Fruit fly (Drosophila melanogaster): ENCODE data around the gene CG18577.

DNA sequence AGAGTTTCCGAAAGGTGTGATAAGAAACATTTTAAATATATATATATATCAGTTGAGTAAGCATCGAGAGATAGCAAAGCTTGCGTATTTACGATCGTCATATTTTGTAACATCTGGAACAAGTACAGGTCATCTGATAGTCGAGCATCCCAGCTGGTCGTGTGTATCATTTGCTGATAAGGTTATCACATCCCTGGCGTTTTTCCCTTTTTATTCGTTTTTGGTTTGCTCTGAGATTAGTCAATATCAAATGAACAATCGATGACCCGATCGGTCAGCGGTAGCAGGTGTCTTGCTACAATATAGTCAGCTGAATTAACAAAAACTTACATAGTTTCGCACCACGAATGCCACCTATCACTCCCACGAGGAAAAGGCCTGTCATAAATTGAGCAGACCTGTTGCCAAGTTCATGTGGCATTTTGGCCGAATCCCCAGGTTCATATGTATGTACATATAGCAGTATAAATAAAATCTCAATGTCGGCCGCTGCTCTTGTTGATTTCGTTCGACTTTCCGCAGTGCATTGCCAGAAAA lies 5.1 kb downstream of the CG18577 start:
- TF ChIP-seq usp (GFP tag; optimal IDR thresholded peaks at IDR 0.05) (no peak), psq (GFP tag; optimal IDR thresholded peaks at IDR 0.05) (peak; percentile 74), Hr78 (GFP tag; optimal IDR thresholded peaks at IDR 0.05) (no peak), Mio (GFP tag; optimal IDR thresholded peaks at IDR 0.05) (no peak), CG32264 (GFP tag; optimal IDR thresholded peaks at IDR 0.05) (peak; percentile 55), OdsH (GFP tag; optimal IDR thresholded peaks at IDR 0.05) (peak; percentile 85), dsf (GFP tag; optimal IDR thresholded peaks at IDR 0.05; ENCODE audit: borderline replicate concordance) (no peak), br (GFP tag; optimal IDR thresholded peaks at IDR 0.05) (peak; percentile 56), foxo (GFP tag; optimal IDR thresholded peaks at IDR 0.05) (peak; percentile 39 to 81), N (GFP tag; optimal IDR thresholded peaks at IDR 0.05) (no peak), sage (GFP tag; optimal IDR thresholded peaks at IDR 0.05) (peak; percentile 80), dmrt93B (GFP tag; optimal IDR thresholded peaks at IDR 0.05) (peak; percentile 32)

Measured in whole organism, wandering third instar larva.